Fruit fly (Drosophila melanogaster) Kc167 (cell line): ENCODE measurements around the gene CG31199.

Source experiments
- Myc ChIP-seq: fragments of >200 bp; optimal IDR thresholded peaks from 2 replicates; lab custom pipeline; 2017; ENCODE audit warnings: missing external identifiers
- Sin3A ChIP-seq: fragments of >200 bp; optimal IDR thresholded peaks from 2 replicates; lab custom pipeline; 2018; ENCODE audit warnings: missing external identifiers
- h ChIP-seq: fragments of >200 bp; optimal IDR thresholded peaks from 3 replicates; lab custom pipeline; 2018; ENCODE audit warnings: missing external identifiers
- insv ChIP-seq: fragments of >200 bp; optimal IDR thresholded peaks from 3 replicates; lab custom pipeline; 2018; ENCODE audit warnings: missing external identifiers
- psq ChIP-seq: fragments of >200 bp; optimal IDR thresholded peaks from 2 replicates; lab custom pipeline; 2017; ENCODE audit warnings: missing external identifiers
- ttk ChIP-seq: sonication (Bioruptor generic); optimal IDR thresholded peaks from 2 replicates; lab custom pipeline; 2017; ENCODE audit warnings: missing external identifiers

CG31199 gene

DNA sequence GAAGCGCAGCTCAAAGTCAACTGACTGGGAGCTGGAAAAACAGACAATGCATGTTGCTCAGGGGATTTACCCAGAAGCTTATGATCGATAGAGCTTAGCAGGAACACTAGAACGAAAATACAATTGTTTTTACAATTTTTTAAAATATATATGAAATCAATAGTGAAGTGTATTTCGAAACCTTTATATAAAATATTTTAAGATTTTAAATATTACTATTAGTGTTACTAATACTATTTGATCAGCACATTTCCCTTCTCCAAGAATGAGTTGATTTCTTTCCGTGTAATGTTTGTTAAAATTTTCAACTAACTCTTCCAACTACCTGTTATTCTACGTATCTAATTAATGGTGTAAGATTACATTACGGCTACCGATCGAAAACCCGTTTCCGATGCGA lies at the start of gene CG31199:
CG31199 (minus strand) TSS at position 101 of the 400 bp plus-strand sequence.
- TF ChIP-seq ttk (lab: Kevin White, UChicago) = no peak
- TF ChIP-seq Myc (lab: Kevin White, UChicago) = no peak
- TF ChIP-seq insv (lab: Kevin White, UChicago) = no peak
- no peak for TF ChIP-seq Sin3A
- no peak for TF ChIP-seq h (lab: Kevin White, UChicago)
- no peak for TF ChIP-seq psq (lab: Kevin White, UChicago)

DNA sequence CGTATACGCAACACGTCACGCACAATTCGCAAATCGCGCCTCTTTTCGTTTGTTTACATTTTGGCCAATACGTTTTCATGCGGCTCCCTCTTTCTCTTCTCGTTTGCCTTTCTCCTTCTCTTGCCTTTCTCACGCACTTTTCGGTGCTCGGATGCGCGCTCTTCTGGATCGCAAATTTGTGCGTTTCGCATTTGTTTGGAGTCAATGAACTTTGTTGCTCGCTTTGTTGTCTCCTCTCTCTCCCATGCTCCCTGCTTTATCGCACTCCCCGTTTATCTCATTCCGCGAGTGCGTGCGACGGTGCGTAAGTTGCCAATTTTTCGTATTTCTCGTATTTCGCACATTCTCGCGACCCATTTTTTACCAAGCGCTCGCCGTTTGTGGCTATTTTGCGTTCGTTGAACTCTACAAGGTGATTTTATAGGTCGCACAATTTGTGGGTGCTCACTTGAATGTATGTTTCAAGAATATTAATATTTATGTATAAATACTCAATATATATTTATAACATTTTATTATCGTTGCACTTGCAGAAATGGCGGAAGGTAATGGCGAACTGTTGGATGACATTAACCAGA lies 47.6 kb upstream of the CG31199 start:
- TF ChIP-seq Sin3A (no peak), ttk (lab: Kevin White, UChicago) (no peak), h (lab: Kevin White, UChicago) (no peak), insv (lab: Kevin White, UChicago) (no peak), Myc (lab: Kevin White, UChicago) (no peak), psq (lab: Kevin White, UChicago) (no peak)

DNA sequence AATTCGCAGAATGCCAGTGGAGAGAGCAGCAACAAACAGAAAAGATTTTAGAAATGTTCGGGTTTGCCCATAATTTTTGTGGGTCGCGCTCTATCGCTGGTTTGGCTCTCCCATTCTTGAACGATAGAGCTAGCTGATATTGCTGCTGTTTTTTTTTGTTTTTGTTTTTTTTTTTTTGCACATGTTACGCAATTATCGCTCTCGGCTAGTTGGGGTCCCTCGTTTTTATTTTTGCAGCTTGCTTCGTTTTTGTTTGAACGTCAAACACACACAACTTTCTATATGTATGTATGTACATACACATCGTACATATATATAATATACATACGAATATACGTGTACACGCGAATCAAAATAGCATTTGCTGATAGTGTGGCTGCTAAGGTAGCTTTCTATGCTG lies 46.8 kb upstream of the CG31199 start:
- TF ChIP-seq psq (lab: Kevin White, UChicago) = no peak
- no peak for TF ChIP-seq Sin3A
- TF ChIP-seq ttk (lab: Kevin White, UChicago) = no peak
- TF ChIP-seq Myc (lab: Kevin White, UChicago) = no peak
- TF ChIP-seq h (lab: Kevin White, UChicago) = no peak
- TF ChIP-seq insv (lab: Kevin White, UChicago) = no peak

DNA sequence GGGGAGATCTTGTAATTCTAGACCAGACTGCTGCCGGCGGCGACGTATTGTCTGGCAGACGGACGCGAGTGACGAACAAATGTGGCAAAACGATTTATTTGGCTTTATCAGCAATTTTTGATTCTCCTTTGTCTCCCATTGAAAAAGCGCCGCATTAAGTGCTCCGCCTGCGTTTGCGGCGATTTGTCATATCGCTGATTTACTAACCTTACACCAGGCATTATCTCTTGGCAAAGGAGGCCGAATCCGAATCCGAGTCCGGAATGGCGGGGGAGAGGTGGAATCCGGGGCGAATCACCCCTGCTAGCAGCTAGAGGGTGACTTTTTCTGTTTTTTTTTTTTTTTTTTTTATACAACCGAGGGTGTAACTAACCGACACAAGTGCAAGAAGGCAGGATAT lies 44.9 kb upstream of the CG31199 start:
- TF ChIP-seq psq (lab: Kevin White, UChicago) = no peak
- no peak for TF ChIP-seq Myc (lab: Kevin White, UChicago)
- TF ChIP-seq ttk (lab: Kevin White, UChicago) = no peak
- no peak for TF ChIP-seq h (lab: Kevin White, UChicago)

DNA sequence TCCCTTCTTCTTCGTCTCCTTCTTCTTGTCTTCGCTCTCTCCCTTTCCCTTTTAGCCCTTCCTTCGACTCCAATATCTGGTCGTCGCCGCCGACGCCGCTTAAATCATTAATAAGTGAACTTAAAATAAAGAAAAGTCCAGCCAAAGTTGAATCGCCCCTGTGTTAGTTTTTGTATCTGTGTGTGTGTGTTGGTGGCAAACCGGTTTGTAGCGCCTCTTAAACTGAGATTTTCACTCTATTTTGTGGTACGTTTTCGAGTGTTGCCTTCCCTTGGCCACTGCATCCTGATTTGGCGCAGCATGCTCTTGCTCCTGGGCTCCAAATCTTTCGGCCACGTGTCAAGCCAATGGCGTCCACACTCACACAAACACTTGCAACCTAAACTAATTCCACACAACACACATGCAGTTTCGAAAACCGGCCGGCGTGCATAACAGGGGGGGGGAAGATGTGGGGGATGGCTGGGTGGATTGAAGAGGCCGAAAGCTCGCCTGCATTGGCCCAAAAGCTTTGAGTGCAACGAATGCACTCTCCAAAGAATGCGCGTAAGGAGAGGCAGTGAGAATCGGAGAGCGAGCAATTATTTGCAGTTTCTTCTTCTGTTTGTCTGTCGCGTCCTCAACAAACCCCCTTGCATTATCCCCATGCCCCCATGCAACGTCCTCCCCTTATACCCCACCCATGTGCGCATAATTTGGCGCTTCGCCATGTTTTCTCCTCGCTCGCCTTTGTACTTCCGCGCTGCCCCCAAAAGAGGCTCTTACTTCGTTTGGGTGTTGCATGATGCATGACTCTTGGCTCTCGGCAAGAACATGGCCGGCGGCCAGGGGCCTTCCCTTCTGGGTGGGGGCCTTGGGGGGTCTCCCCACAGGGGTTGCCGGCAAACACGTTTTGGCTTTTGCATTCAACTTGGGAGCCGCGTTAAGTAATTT lies 41.0 kb upstream of the CG31199 start:
- TF ChIP-seq Sin3A = no peak
- no peak for TF ChIP-seq insv (lab: Kevin White, UChicago)
- TF ChIP-seq psq (lab: Kevin White, UChicago) = no peak
- TF ChIP-seq Myc (lab: Kevin White, UChicago) = no peak
- no peak for TF ChIP-seq h (lab: Kevin White, UChicago)
- no peak for TF ChIP-seq ttk (lab: Kevin White, UChicago)

DNA sequence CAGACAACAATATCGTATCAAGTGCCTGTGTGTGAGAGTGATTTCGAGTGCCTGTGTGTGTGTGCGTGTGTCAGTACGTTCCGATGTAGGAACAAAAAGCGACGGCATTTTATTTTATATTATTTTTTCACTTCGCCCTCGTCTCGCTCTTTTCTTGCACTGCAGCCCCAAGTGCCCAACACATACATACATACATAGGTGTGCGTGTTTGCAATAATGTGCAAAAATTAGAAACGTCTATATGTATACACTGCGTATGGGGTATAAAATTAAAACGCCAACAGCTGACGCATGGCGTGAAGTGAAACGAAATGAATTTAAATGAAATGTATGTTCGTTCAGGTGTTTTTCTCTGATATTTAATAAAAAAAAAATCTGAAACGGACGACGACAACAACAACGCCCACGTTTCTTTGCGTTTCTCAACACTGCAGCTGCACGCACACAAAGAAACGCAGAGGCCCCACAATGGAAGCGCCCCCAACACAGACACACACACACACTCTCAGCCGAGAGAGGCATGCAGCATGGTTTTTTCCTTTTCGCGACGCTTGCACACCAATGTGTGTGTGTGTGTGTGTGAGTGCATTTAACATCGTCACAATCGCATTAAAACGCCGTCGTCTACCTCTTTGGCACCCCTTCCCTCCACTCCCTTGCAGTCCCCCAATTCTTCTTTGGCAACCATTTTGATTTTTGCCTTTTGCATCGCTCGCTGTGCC lies 40.2 kb upstream of the CG31199 start:
- TF ChIP-seq h (lab: Kevin White, UChicago) = no peak
- no peak for TF ChIP-seq insv (lab: Kevin White, UChicago)
- no peak for TF ChIP-seq ttk (lab: Kevin White, UChicago)
- no peak for TF ChIP-seq Myc (lab: Kevin White, UChicago)
- TF ChIP-seq psq (lab: Kevin White, UChicago) = no peak
- TF ChIP-seq Sin3A = no peak

DNA sequence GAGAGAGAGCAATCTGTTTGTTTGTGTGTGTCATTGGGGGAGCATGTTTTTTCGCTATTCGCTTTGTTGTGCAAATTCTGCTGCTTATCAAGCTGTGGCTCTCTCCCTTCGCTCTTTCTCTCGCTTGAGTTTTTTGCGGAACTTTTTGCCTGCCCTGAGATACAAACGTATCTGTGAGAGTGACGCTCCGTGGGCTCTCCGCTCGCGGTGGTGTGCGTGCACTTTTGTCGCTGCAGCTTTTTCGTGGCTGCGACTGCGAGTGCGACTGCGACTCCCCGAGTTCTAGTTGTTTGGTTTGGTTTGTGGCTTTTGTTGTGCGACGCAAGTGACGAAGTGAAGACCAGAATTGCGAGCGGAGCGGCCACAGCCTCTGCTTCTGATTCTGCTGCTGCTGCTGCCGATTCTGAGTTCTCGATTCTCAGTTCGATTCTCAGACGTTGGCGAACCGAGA lies 39.0 kb upstream of the CG31199 start:
- TF ChIP-seq h (lab: Kevin White, UChicago) = no peak
- TF ChIP-seq insv (lab: Kevin White, UChicago) = peak; percentile 72
- TF ChIP-seq Myc (lab: Kevin White, UChicago) = no peak
- TF ChIP-seq ttk (lab: Kevin White, UChicago) = no peak
- no peak for TF ChIP-seq Sin3A

DNA sequence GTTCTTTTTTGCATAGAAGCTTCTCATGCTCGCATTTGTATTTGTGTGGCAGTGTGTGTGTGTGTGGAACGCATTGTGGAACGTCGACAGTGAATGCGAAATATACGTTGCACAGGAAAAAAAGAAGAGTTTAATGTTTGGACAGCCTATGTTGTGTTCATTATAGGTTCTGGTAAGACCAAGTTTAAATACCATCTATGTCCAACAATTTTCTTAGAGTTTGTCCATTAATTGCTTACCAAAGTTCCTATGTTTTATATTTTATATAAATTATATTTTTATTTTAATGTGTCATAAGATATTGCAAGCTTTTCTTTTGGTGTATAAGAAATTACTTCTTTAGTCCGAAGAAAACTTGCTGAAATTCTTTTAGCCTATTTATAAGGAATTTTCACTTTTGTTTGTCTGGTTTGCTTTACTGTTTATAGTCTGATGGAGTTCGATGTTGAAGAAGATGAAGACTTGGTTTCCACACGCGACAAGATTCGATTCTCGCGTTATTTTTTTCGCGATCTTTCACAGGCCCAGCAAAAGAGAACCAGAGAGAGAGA lies 38.5 kb upstream of the CG31199 start:
- no peak for TF ChIP-seq ttk (lab: Kevin White, UChicago)

DNA sequence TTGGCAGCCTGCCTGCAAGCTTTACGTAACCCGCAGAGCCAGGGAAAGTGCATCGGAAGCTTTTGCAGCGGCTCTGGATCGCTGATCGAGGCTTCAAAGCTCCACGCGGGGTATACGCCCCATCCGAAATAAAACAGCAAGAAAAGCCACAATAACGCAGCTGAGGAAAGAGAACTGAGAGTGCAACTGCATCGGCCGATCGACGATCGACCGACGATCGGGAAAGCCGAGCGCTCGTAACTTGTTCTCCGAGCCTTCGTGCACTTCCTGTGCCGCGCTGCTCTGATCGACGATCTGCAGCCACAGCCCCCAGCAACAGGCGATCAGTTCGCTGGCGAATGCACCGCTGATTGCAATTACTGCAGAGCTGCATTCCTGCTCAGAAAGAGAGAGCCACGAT lies 36.3 kb upstream of the CG31199 start:
- TF ChIP-seq Myc (lab: Kevin White, UChicago) = no peak
- no peak for TF ChIP-seq h (lab: Kevin White, UChicago)
- TF ChIP-seq ttk (lab: Kevin White, UChicago) = no peak
- TF ChIP-seq psq (lab: Kevin White, UChicago) = no peak
- no peak for TF ChIP-seq insv (lab: Kevin White, UChicago)
- no peak for TF ChIP-seq Sin3A

DNA sequence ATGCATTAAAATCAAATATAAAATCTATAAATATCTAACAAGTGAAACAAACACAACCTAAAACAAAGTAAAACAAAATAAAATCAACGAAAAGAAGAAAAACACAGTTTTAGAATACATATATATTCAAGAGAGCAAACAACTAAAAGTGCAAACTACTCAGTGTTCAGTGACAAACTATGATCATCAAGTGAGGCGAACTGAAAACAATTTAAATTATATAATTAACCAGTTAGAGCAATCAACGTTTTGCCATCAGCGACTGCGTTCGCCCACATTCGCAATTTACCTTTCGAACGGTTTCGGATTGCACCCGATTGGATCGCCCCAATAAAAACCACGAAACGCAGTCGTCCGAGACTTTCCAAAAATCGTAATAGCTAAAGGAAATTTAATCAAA lies 35.9 kb upstream of the CG31199 start:
- no peak for TF ChIP-seq ttk (lab: Kevin White, UChicago)
- TF ChIP-seq psq (lab: Kevin White, UChicago) = no peak
- no peak for TF ChIP-seq Sin3A
- TF ChIP-seq h (lab: Kevin White, UChicago) = no peak
- no peak for TF ChIP-seq Myc (lab: Kevin White, UChicago)
- TF ChIP-seq insv (lab: Kevin White, UChicago) = no peak

DNA sequence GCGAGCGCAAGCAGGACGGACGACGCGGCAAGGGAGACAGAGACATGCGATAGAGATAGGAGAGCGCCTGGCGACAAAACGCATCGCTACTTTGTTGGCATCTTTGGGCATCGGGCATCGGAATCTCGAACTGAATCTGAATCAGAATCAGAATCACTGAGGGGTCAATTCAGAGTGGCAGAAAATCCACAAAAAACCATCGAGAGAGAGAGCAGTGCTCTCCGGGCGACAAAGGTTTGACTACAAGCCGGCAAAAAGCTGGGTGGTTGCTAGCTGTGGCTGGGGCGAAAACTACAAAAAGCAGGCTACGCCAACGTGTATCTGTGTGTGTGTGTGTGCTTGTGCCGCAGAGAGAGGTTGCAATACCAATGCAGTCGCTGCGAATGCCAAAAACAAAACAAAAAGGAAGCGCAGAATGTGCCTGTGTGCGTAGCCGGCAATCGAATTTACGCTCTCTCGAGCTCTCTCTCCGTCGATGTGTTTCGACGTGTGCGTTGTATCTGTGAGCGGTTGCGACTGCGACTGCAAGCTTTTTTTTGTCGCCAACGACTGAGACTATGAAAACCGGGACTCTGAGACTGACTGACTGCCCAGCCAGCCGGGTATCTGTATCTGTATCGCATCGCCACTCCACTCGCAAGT lies 34.7 kb upstream of the CG31199 start:
- TF ChIP-seq Myc (lab: Kevin White, UChicago) (no peak), h (lab: Kevin White, UChicago) (no peak), psq (lab: Kevin White, UChicago) (no peak), Sin3A (no peak), insv (lab: Kevin White, UChicago) (no peak), ttk (lab: Kevin White, UChicago) (no peak)
